Fruit fly (Drosophila melanogaster): ENCODE measurements around the gene CG5984.

The CG5984 gene

DNA sequence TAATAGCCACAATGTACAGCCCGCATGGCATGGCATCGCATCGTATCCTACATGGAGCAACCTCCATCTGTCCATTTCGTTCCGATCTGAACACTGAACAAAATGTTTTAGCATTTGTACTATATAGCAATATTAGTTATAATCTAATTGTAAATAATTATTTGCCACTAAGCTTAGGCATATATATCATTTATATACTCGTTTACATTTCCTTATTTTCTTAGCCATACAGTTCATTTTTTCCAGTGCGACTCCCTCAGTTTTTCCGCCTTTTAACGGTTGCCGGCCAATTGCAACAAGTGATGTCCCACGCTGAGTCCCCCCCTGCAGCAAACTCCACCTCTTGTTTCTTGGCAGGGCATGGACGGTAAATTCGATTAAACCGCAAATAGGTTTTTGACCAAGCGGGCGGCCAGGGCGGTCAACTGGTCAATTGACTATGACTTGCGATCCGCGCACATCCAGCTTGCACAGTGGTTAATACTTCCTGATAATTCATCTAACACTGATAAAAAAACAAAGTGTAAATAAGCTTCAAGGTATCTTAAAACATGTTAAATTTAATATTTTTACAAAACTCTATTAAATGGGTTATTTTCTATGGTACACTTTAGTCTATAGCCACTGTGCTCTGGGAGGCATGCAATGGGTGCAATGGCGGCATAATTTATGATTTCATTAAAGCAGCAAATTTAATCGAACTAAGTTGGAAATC, 38.1 kb downstream of the CG5984 start:
- no peak for TF ChIP-seq CG8478 (optimal IDR thresholded peaks at IDR 0.05)
- no peak for TF ChIP-seq CTCF (optimal IDR thresholded peaks at IDR 0.05)

dm6 chr3R:27208724-27209343, 39.0 kb downstream of the CG5984 start:
- no peak for TF ChIP-seq CTCF (optimal IDR thresholded peaks at IDR 0.05)
- no peak for TF ChIP-seq CG8478 (optimal IDR thresholded peaks at IDR 0.05)

DNA sequence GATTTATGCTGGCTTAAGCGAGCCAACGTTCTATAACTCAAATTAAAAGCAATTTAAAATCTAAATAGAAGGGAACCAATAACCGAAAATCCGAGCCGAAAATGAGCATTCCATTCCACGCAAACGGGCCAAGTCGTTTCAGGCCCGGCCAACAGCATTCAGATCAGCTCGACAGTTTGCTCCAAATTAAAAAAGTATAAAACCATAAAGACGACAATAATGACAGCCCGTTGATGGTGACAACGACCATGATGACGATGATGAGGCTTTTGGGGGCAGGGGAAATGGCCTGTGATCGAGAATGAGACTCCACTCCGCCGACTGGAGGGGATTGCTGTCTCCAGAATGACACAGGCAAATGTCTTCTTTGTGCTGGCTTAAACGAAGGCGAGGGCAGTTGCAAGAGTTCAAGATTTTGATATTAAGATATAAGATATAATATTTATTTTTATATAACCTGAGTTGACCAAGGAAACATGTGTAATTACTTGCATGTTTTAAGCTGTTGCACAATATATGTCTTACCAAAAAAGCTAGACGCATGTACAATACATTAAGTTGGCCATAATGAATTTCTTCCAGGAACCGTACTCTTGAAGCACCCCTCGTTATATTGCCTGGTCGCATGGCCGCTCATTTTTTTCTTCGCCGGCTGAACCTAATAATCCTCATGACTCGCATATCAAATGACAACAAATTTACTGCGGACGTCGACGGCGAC, 42.9 kb downstream of the CG5984 start:
- TF ChIP-seq CG8478 (optimal IDR thresholded peaks at IDR 0.05) (no peak), CTCF (optimal IDR thresholded peaks at IDR 0.05) (no peak)

- no peak for TF ChIP-seq CTCF (optimal IDR thresholded peaks at IDR 0.05)
- TF ChIP-seq CG8478 (optimal IDR thresholded peaks at IDR 0.05): no peak
Measured at dm6 chr3R:27203856-27204255, 43.9 kb downstream of the CG5984 start.

- no peak for TF ChIP-seq CTCF (optimal IDR thresholded peaks at IDR 0.05)
- no peak for TF ChIP-seq CG8478 (optimal IDR thresholded peaks at IDR 0.05)
Measured at dm6 chr3R:27202330-27202729, 45.5 kb downstream of the CG5984 start.

dm6 chr3R:27201538-27202281, 46.1 kb downstream of the CG5984 start:
- TF ChIP-seq CTCF (optimal IDR thresholded peaks at IDR 0.05) (no peak), CG8478 (optimal IDR thresholded peaks at IDR 0.05) (no peak)

DNA sequence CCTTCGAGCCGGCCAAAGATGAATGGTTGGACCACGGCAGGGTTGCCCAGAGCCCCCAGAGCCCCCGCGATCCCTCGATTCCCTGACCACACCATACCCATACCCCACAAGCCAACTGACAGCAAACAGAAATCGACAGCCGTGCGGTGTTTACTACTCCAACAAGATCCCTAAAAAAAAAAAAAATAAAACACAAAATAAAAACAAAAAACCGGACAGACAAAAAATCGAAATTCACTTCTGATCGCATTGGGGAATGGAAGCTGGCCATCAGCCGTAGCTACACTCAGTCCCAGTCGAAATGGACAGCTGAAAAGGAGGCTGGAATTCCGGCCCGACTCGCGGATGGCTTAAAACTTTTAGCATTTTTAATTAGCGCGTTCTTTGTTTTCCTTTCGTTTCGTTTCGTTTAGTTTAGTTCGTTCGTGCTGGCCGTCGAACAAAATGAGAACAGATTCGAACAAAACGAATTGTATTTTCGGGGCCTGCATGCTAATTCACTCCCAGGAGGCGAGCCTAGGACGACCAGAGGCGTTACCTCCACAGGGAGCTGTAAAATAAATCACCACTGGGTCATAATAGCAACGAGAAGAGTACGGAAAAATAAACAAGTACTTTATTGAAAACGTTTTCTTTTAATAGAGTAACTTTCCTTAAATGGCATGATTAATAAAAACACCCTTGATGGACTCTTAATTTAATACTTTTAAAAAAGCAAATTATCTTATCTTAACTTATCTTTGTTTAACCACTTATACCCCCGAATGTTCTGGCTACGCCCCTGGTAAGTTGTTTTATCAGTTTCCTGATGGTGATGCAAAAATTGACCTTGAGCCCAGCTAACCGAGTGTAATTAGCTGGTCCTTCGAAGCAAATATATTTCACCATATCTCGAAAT, 48.7 kb downstream of the CG5984 start:
- TF ChIP-seq CTCF (optimal IDR thresholded peaks at IDR 0.05): no peak
- TF ChIP-seq CG8478 (optimal IDR thresholded peaks at IDR 0.05): no peak

DNA sequence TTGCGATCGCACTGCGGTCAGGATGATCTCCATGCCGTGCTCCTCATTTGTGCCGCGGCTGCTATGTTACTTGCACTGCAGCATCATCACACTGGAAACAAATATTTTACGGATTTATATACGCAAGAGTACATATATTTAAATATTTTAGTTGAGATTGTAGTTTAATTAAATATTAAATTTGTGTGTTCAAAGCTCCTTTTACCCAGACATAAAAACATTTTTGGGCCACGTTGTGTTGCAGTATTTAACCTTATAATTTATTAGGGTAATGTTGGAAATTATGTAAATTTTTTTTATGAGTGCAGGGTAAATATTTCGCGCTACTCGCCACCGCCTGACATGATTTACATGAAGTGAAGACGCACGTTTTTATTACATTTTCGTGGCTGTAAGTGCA, 50.2 kb downstream of the CG5984 start:
- TF ChIP-seq CG8478 (optimal IDR thresholded peaks at IDR 0.05) (no peak), CTCF (optimal IDR thresholded peaks at IDR 0.05) (no peak)

DNA sequence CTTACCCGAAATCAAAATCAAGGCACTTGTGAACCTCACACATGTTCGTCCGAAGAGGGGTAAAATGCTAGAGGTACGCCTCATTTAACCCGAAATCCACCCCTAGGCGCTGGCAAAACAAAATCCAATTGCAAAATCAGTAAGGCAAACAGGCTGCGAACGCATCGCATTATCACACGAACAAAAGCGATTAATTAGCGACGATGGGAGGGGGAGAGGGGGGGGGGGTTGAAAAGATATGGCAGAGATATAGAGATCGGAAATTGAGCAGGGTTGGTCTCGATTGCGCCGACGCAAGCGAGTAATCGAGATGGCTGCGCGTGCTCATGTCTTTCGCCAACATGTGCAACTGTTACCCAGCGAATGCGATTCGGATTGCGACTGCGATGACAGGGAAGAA, 50.9 kb downstream of the CG5984 start:
- TF ChIP-seq CTCF (optimal IDR thresholded peaks at IDR 0.05) (no peak), CG8478 (optimal IDR thresholded peaks at IDR 0.05) (no peak)

All from S2 (cell line).